Worm (Caenorhabditis elegans) whole organism, young adult: Measurements from ENCODE around the gene srh-47.

ENCODE experiments used
- B0336.3 ChIP-seq: fragments of 200-800 bp; sonication (Bioruptor generic); IDR thresholded peaks from 2 replicates; pipeline ENCODE4 v1.3.6; 2022; ENCODE audit warnings: missing genetic modification characterization, missing compliant biosample characterization
- C06A6.2 ChIP-seq: fragments of 200-800 bp; sonication (Bioruptor generic); conservative IDR thresholded peaks from 2 replicates; pipeline ENCODE4 v1.3.6; 2022; ENCODE audit warnings: missing genetic modification characterization, missing compliant biosample characterization
- D2030.7 ChIP-seq: fragments of 200-800 bp; sonication (Bioruptor generic); IDR thresholded peaks from 2 replicates; pipeline ENCODE4 v1.3.6; 2022; ENCODE audit warnings: missing genetic modification reagents, missing genetic modification characterization, missing compliant biosample characterization
- F10E7.11 ChIP-seq: sonication (generic microtip); optimal IDR thresholded peaks from 2 replicates; lab custom pipeline; 2017; ENCODE audit warnings: mild to moderate bottlenecking, missing genetic modification characterization, moderate library complexity, missing compliant biosample characterization
- F22D6.2 ChIP-seq: sonication (generic microtip); optimal IDR thresholded peaks from 2 replicates; lab custom pipeline; 2016; ENCODE audit warnings: mild to moderate bottlenecking, missing genetic modification characterization, missing compliant biosample characterization
- F39B2.1 ChIP-seq: fragments of 200-800 bp; sonication (Bioruptor generic); IDR thresholded peaks from 2 replicates; pipeline ENCODE4 v1.3.6; 2022; ENCODE audit warnings: missing genetic modification reagents, missing genetic modification characterization, missing compliant biosample characterization
- F49E8.2 ChIP-seq: sonication (generic microtip); optimal IDR thresholded peaks from 3 replicates; lab custom pipeline; 2017; ENCODE audit warnings: missing genetic modification characterization, mild to moderate bottlenecking, missing compliant biosample characterization, antibody characterized with exemption, moderate library complexity; ENCODE audit not compliant: insufficient read depth
- F57C9.4 ChIP-seq: sonication (generic microtip); optimal IDR thresholded peaks from 2 replicates; lab custom pipeline; 2017; ENCODE audit warnings: mild to moderate bottlenecking, missing genetic modification characterization, missing compliant biosample characterization
- T07F8.4 ChIP-seq: sonication (generic microtip); optimal IDR thresholded peaks from 2 replicates; lab custom pipeline; 2016; ENCODE audit warnings: mild to moderate bottlenecking, missing genetic modification characterization, moderate library complexity, missing compliant biosample characterization
- T26A5.8 ChIP-seq: sonication (generic microtip); optimal IDR thresholded peaks from 2 replicates; lab custom pipeline; 2016; ENCODE audit warnings: missing genetic modification characterization, missing compliant biosample characterization
- Y67H2A.10 ChIP-seq: fragments of 200-800 bp; sonication (Bioruptor generic); conservative IDR thresholded peaks from 2 replicates; pipeline ENCODE4 v1.3.6; 2022; ENCODE audit warnings: missing genetic modification reagents, missing genetic modification characterization, missing compliant biosample characterization
- Y79H2A.3 ChIP-seq: fragments of 200-800 bp; sonication (Bioruptor generic); conservative IDR thresholded peaks from 2 replicates; pipeline ENCODE4 v1.3.6; 2022; ENCODE audit warnings: missing genetic modification reagents, missing genetic modification characterization, missing compliant biosample characterization
- ama-1 ChIP-seq, 3 experiments: fragments of 150-350 bp in 1 of 3; sonication (generic microtip) in 2 of 3; optimal IDR thresholded peaks; 2 replicates each; lab custom pipeline; 2014 to 2018; ENCODE audit warnings: missing biosample characterization in 2 of 3, missing genetic modification characterization in 2 of 3, missing genetic modification reagents in 2 of 3
- atf-7 ChIP-seq: sonication (generic microtip); optimal IDR thresholded peaks from 2 replicates; lab custom pipeline; 2017; ENCODE audit warnings: mild to moderate bottlenecking, missing genetic modification characterization, missing compliant biosample characterization
- athp-1 ChIP-seq: sonication (generic microtip); optimal IDR thresholded peaks from 2 replicates; lab custom pipeline; 2017; ENCODE audit warnings: mild to moderate bottlenecking, missing genetic modification characterization, missing compliant biosample characterization
- attf-3 ChIP-seq: fragments of 200-800 bp; sonication (Bioruptor generic); conservative IDR thresholded peaks from 2 replicates; pipeline ENCODE4 v1.3.6; 2022; ENCODE audit warnings: missing genetic modification reagents, missing genetic modification characterization, missing compliant biosample characterization
- attf-5 ChIP-seq: fragments of 200-800 bp; sonication (Bioruptor generic); optimal IDR thresholded peaks from 2 replicates; lab custom pipeline; 2018; ENCODE audit warnings: mild to moderate bottlenecking, missing genetic modification characterization, missing compliant biosample characterization
- bed-1 ChIP-seq: fragments of 200-800 bp; sonication (Bioruptor generic); IDR thresholded peaks from 2 replicates; pipeline ENCODE4 v1.3.6; 2022; ENCODE audit warnings: missing genetic modification reagents, missing genetic modification characterization, missing compliant biosample characterization
- ceh-100 ChIP-seq: fragments of 200-800 bp; sonication (Bioruptor generic); IDR thresholded peaks from 2 replicates; pipeline ENCODE4 v1.3.6; 2022; ENCODE audit warnings: missing genetic modification reagents, missing genetic modification characterization, missing compliant biosample characterization
- ceh-27 ChIP-seq: fragments of 200-800 bp; sonication (Bioruptor generic); optimal IDR thresholded peaks from 2 replicates; lab custom pipeline; 2018; ENCODE audit warnings: mild to moderate bottlenecking, missing genetic modification characterization, moderate library complexity, missing compliant biosample characterization
- ceh-91 ChIP-seq: fragments of 200-800 bp; sonication (Bioruptor generic); IDR thresholded peaks from 2 replicates; pipeline ENCODE4 v1.3.6; 2022; ENCODE audit warnings: missing genetic modification reagents, missing genetic modification characterization, missing compliant biosample characterization
- die-1 ChIP-seq: sonication (generic microtip); optimal IDR thresholded peaks from 2 replicates; lab custom pipeline; 2016; ENCODE audit warnings: missing genotype, mild to moderate bottlenecking, missing genetic modification characterization, missing compliant biosample characterization
- dox-1 ChIP-seq: fragments of 200-800 bp; sonication (Bioruptor generic); IDR thresholded peaks from 2 replicates; pipeline ENCODE4 v1.3.6; 2022; ENCODE audit warnings: missing genetic modification reagents, missing genetic modification characterization, missing compliant biosample characterization
- efl-1 ChIP-seq: fragments of 150-350 bp; optimal IDR thresholded peaks from 2 replicates; lab custom pipeline; 2014; ENCODE audit warnings: missing biosample characterization, missing genetic modification reagents, missing genetic modification characterization
- egrh-3 ChIP-seq: fragments of 200-800 bp; sonication (Bioruptor generic); IDR thresholded peaks from 2 replicates; pipeline ENCODE4 v1.3.6; 2022; ENCODE audit warnings: missing genetic modification reagents, missing genetic modification characterization, missing compliant biosample characterization
- ets-4 ChIP-seq: fragments of 200-800 bp; sonication (Bioruptor generic); optimal IDR thresholded peaks from 2 replicates; lab custom pipeline; 2018; ENCODE audit warnings: mild to moderate bottlenecking, missing genetic modification characterization, missing compliant biosample characterization
- gei-17 ChIP-seq: fragments of 200-800 bp; sonication (Bioruptor generic); optimal IDR thresholded peaks from 2 replicates; lab custom pipeline; 2018; ENCODE audit warnings: mild to moderate bottlenecking, missing genetic modification characterization, missing compliant biosample characterization
- hmg-1.2 ChIP-seq: fragments of 200-800 bp; sonication (Bioruptor generic); IDR thresholded peaks from 2 replicates; pipeline ENCODE4 v1.3.6; 2022; ENCODE audit warnings: missing genetic modification reagents, missing genetic modification characterization, missing compliant biosample characterization
- hmg-20 ChIP-seq: fragments of 200-800 bp; sonication (Bioruptor generic); IDR thresholded peaks from 2 replicates; pipeline ENCODE4 v1.3.6; 2022; ENCODE audit warnings: missing genetic modification reagents, missing genetic modification characterization, missing compliant biosample characterization
- lin-26 ChIP-seq: fragments of 200-800 bp; sonication (Bioruptor generic); IDR thresholded peaks from 2 replicates; pipeline ENCODE4 v1.3.6; 2022; ENCODE audit warnings: missing genetic modification reagents, missing genetic modification characterization, missing compliant biosample characterization
- lin-35 ChIP-seq, 3 experiments: fragments of 150-350 bp in 2 of 3; sonication (generic microtip) in 1 of 3; optimal IDR thresholded peaks; 2 replicates each; lab custom pipeline; 2014 to 2018; ENCODE audit warnings: missing biosample characterization in 3 of 3, missing genetic modification characterization in 3 of 3, missing genetic modification reagents in 3 of 3
- lir-1 ChIP-seq: fragments of 200-800 bp; sonication (Bioruptor generic); conservative IDR thresholded peaks from 2 replicates; pipeline ENCODE4 v1.3.6; 2022; ENCODE audit warnings: missing genetic modification reagents, missing genetic modification characterization, missing compliant biosample characterization
- mcd-1 ChIP-seq: fragments of 200-800 bp; sonication (Bioruptor generic); IDR thresholded peaks from 2 replicates; pipeline ENCODE4 v1.3.6; 2022; ENCODE audit warnings: missing genetic modification reagents, missing genetic modification characterization, missing compliant biosample characterization
- mel-28 ChIP-seq: sonication (generic microtip); optimal IDR thresholded peaks from 2 replicates; lab custom pipeline; 2016; ENCODE audit warnings: borderline replicate concordance, mild to moderate bottlenecking, missing genetic modification characterization, missing compliant biosample characterization
- mes-4 ChIP-seq: sonication (generic microtip); optimal IDR thresholded peaks from 2 replicates; lab custom pipeline; 2016; ENCODE audit warnings: missing genotype, missing genetic modification characterization, missing compliant biosample characterization
- pbrm-1 ChIP-seq: fragments of 200-800 bp; sonication (Bioruptor generic); IDR thresholded peaks from 2 replicates; pipeline ENCODE4 v1.3.6; 2022; ENCODE audit warnings: missing genetic modification reagents, missing genetic modification characterization, missing compliant biosample characterization
- rec-8 ChIP-seq, 2 experiments: sonication (generic microtip); optimal IDR thresholded peaks; 2 replicates each; lab custom pipeline; 2016; ENCODE audit warnings: mild to moderate bottlenecking in 2 of 2, missing genetic modification characterization in 2 of 2, missing genetic modification reagents in 2 of 2, missing genotype in 2 of 2, missing biosample characterization in 1 of 2, missing compliant biosample characterization in 1 of 2, moderate library complexity in 1 of 2
- snpc-1.3 ChIP-seq: sonication (generic microtip); optimal IDR thresholded peaks from 2 replicates; lab custom pipeline; 2017; ENCODE audit warnings: missing genetic modification characterization, mild to moderate bottlenecking, missing compliant biosample characterization, antibody characterized with exemption, moderate library complexity, missing genotype, missing genetic modification reagents; ENCODE audit not compliant: insufficient read depth
- somi-1 ChIP-seq: fragments of 200-800 bp; sonication (Bioruptor generic); optimal IDR thresholded peaks from 2 replicates; lab custom pipeline; 2018; ENCODE audit warnings: mild to moderate bottlenecking, missing genetic modification characterization, missing compliant biosample characterization
- sptf-2 ChIP-seq: fragments of 200-800 bp; sonication (Bioruptor generic); optimal IDR thresholded peaks from 2 replicates; lab custom pipeline; 2018; ENCODE audit warnings: mild to moderate bottlenecking, missing genetic modification characterization, missing compliant biosample characterization
- ztf-18 ChIP-seq: sonication (generic microtip); optimal IDR thresholded peaks from 2 replicates; lab custom pipeline; 2016; ENCODE audit warnings: missing genotype, mild to moderate bottlenecking, missing genetic modification characterization, missing compliant biosample characterization
- ztf-22 ChIP-seq: fragments of 200-800 bp; sonication (Bioruptor generic); optimal IDR thresholded peaks from 2 replicates; lab custom pipeline; 2018; ENCODE audit warnings: mild to moderate bottlenecking, missing genetic modification characterization, moderate library complexity, missing compliant biosample characterization
- ztf-25 ChIP-seq: fragments of 200-800 bp; sonication (Bioruptor generic); IDR thresholded peaks from 2 replicates; pipeline ENCODE4 v1.3.6; 2022; ENCODE audit warnings: missing genetic modification reagents, missing genetic modification characterization, missing compliant biosample characterization
- ztf-28 ChIP-seq: fragments of 200-800 bp; sonication (Bioruptor generic); IDR thresholded peaks from 2 replicates; pipeline ENCODE4 v1.3.6; 2022; ENCODE audit warnings: missing genetic modification reagents, missing genetic modification characterization, missing compliant biosample characterization

The srh-47 gene

ce11 chrV:11329100-11329499, 28.7 kb upstream of the srh-47 start, which contains the start of gene F47G9.6 (continued):
- TF ChIP-seq attf-3 (GFP tag; lab: Robert Waterston, UW), result no peak
- TF ChIP-seq bed-1, result no peak
- no peak for TF ChIP-seq T26A5.8 (tag; lab: Kevin White, UChicago)
- TF ChIP-seq gei-17 (GFP tag; lab: Kevin White, UChicago), result no peak
- no peak for TF ChIP-seq attf-5 (GFP tag; lab: Kevin White, UChicago)
- no peak for TF ChIP-seq Y67H2A.10 (GFP tag; lab: Robert Waterston, UW)
- no peak for TF ChIP-seq mel-28 (tag; lab: Kevin White, UChicago)

- 0 out of 2 replicates have a peak, but pooled peaks have one; percentile 37 for TF ChIP-seq D2030.7 (GFP tag; lab: Robert Waterston, UW)
- peak; percentile 49; the same call in 1 of the 2 replicates for TF ChIP-seq egrh-3 (GFP tag; lab: Robert Waterston, UW)
- TF ChIP-seq pbrm-1 (GFP tag; lab: Robert Waterston, UW), result peak; percentile 31; the same call in 1 of the 2 replicates
- TF ChIP-seq dox-1 (GFP tag; lab: Robert Waterston, UW), result peak; percentile 53; the same call in 1 of the 2 replicates
- TF ChIP-seq ztf-28 (GFP tag; lab: Robert Waterston, UW), result peak; percentile 73; the same call in 1 of the 2 replicates
- TF ChIP-seq hmg-1.2 (GFP tag; lab: Robert Waterston, UW), result peak; percentile 22; the same call in 1 of the 2 replicates
- peak; percentile 78 for TF ChIP-seq mcd-1
- 0 out of 2 replicates have a peak, but pooled peaks have one; percentile 13 for TF ChIP-seq Y67H2A.10 (GFP tag; lab: Robert Waterston, UW)
- TF ChIP-seq ceh-91 (GFP tag; lab: Robert Waterston, UW), result peak; percentile 54
- TF ChIP-seq ceh-100 (GFP tag; lab: Robert Waterston, UW), result peak; percentile 92
- 0 out of 2 replicates have a peak, but pooled peaks have one; percentile 56 for TF ChIP-seq Y79H2A.3
Observed at ce11 chrV:11328613-11329012, 28.2 kb upstream of the srh-47 start.

DNA sequence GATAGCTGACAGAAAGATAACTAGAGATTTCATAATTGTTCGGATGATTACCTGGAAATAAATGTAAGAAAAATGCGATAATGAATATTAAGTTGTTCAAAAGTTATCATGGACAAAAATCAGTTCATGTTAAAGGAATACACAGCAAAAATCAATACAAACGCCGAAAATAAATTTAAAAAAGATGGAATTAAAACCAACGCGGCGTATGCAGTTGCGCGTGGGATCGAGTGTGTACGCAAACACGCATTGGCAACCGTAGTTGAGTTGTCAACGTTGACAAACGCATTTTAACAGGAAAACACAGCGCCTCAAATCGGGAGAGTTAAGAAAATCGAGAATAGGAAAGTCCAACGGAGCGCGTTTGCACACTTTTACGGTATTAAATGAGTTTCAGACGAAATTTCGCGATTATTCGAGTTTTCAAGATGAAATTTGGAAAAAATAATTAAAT, 26.5 kb upstream of the srh-47 start, which contains the start of gene tmed-10:
Gene tmed-10, minus strand, starts transcription at position 51 of the 454 bp plus-strand sequence.
- TF ChIP-seq ztf-22 (GFP tag; lab: Kevin White, UChicago) (no peak), B0336.3 (no peak), F10E7.11 (tag; lab: Kevin White, UChicago) (no peak), die-1 (tag; lab: Kevin White, UChicago) (no peak), dox-1 (GFP tag; lab: Robert Waterston, UW) (peak; percentile 97), C06A6.2 (GFP tag; lab: Robert Waterston, UW) (no peak), lir-1 (peak; percentile 70; the same call in 1 of the 2 replicates), mes-4 (tag; lab: Kevin White, UChicago) (no peak), atf-7 (no peak), snpc-1.3 (tag; lab: Kevin White, UChicago) (no peak), F39B2.1 (GFP tag; lab: Robert Waterston, UW) (no peak), ceh-100 (GFP tag; lab: Robert Waterston, UW) (peak; percentile 89), ama-1 (optimal IDR thresholded peaks at IDR 0.05; lab: Kevin White, UChicago) (no peak), ama-1 (GFP tag; optimal IDR thresholded peaks at IDR 0.05; lab: Kevin White, UChicago) (no peak), ztf-25 (no peak), ceh-91 (GFP tag; lab: Robert Waterston, UW) (peak; percentile 78), rec-8 (tag; optimal IDR thresholded peaks at IDR 0.05; lab: Kevin White, UChicago) (no peak), sptf-2 (GFP tag; lab: Kevin White, UChicago) (no peak), F49E8.2 (tag; lab: Kevin White, UChicago) (no peak), F22D6.2 (tag; lab: Kevin White, UChicago) (no peak), athp-1 (tag; lab: Kevin White, UChicago) (no peak), F57C9.4 (no peak), T07F8.4 (tag; lab: Kevin White, UChicago) (no peak), efl-1 (peak; percentile 48), ztf-18 (tag; lab: Kevin White, UChicago) (peak; percentile 44), somi-1 (GFP tag; lab: Kevin White, UChicago) (no peak), lin-26 (0 out of 2 replicates have a peak, but pooled peaks have one; percentile 42), ets-4 (GFP tag; lab: Kevin White, UChicago) (no peak), hmg-20 (no peak), lin-35 (GFP tag; optimal IDR thresholded peaks at IDR 0.05; lab: Kevin White, UChicago) (no peak), ceh-27 (GFP tag; lab: Kevin White, UChicago) (peak; percentile 15)
